Fruit fly (Drosophila melanogaster): ENCODE results near the gene Ir21a.

Gene Ir21a

dm6 chr2L:25055-25454 is at the start of gene Ir21a:
Ir21a (minus strand) TSS chr2L:25155.
- no peak for TF ChIP-seq noc (tag; optimal IDR thresholded peaks at IDR 0.05)

dm6 chr2L:73760-74388 is 48.9 kb upstream of the Ir21a start:
- no peak for TF ChIP-seq noc (tag; optimal IDR thresholded peaks at IDR 0.05)

- peak; percentile 9 for TF ChIP-seq noc (tag; optimal IDR thresholded peaks at IDR 0.05)
Observed at dm6 chr2L:72752-73435, 47.9 kb upstream of the Ir21a start.

dm6 chr2L:71869-72751 is 47.2 kb upstream of the Ir21a start:
- peak; percentile 50 for TF ChIP-seq noc (tag; optimal IDR thresholded peaks at IDR 0.05)

dm6 chr2L:71457-71856 is 46.5 kb upstream of the Ir21a start, which contains the start of gene galectin:
galectin (plus strand) TSS chr2L:71757.
- TF ChIP-seq noc (tag; optimal IDR thresholded peaks at IDR 0.05) = no peak

dm6 chr2L:69560-69959 is 44.6 kb upstream of the Ir21a start:
- no peak for TF ChIP-seq noc (tag; optimal IDR thresholded peaks at IDR 0.05)

- no peak for TF ChIP-seq noc (tag; optimal IDR thresholded peaks at IDR 0.05)
Observed at dm6 chr2L:67279-67657, 42.3 kb upstream of the Ir21a start.

DNA sequence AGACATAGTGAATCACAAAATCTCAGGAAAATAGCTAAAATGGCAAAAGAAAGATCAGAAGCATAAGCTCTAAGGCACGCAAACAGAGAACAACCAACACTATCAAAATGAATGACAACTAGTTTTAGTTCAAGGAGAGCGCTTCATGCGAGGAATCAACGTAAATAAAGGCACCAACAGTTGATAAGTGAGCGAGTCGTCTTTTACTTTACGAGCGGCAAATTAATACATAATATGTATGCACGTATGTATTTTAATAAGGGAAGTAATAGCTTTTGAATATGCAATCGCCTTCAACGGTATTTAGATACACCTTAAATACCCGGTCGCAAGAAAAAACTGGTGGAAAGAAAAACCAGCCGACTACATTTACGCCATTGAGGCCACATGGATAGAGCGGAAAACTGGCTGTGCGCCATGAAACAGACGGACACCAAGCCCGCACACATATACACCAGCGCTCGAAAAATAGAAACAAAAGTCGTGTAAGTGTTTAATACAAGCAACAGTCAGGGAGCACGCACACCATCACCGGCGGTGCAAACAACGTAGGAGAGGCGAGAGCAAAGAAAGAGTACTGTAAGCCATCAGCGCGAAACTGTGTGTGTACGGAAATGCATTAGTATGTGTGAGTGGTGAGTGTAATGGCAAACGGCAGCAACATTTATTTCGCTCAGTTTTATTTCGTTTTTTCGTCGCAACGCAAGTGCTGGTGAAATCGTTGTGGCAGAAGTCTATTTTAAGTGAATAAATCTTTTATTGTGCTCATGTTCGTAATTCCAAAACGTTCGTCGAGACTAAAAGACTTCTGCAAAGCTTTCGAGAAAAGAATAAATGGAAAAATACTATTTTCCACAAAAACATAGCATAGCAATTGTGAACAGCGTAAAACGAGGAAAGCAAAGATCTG is 41.7 kb upstream of the Ir21a start, which contains the start of gene dbr:
Gene dbr (plus strand): TSS at position 114 of the 910 bp plus-strand sequence.
- peak; percentile 4 for TF ChIP-seq noc (tag; optimal IDR thresholded peaks at IDR 0.05)

dm6 chr2L:65354-65949 is 40.5 kb upstream of the Ir21a start, which contains the start of gene Cda5:
Cda5 (minus strand) TSS chr2L:65404.
- TF ChIP-seq noc (tag; optimal IDR thresholded peaks at IDR 0.05) = no peak

- no peak for TF ChIP-seq noc (tag; optimal IDR thresholded peaks at IDR 0.05)
Observed at dm6 chr2L:59058-59603, 34.2 kb upstream of the Ir21a start.

DNA sequence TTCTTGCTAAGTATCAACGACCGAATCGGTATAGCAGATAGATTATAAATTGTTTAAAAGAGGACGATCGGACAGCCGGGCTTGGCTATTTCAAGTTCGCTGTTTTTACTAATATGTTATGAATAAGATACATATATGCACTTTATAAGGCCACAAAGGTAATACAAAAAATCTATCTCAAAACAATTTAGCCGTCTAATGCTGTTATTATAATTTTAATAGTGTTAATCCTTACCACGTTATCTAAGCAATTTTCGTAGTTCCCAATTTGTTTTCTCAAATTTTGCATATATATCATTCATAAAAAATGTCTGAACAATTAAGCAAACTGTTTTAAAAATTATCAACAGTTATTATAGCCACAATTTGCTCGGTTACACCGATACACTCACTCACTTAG is 31.9 kb upstream of the Ir21a start:
- TF ChIP-seq noc (tag; optimal IDR thresholded peaks at IDR 0.05) = no peak

DNA sequence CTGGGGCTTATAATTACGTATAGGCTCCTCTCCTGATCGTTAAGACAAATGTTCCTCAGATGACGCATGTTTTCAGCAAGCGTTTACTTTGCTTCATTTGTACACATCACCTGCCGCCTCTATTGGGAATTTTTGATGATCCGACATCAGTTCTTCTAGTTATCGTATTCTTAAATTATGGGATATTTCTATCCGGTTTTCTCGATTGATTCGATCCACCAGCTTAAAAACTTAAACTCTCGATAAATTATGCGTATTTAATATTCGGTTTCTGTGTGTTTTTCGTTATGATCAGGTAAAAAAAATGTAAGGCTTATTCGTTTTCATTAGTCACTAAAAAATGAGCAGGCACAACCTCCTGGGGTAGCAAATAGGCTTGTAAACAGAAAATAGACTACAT is 28.2 kb upstream of the Ir21a start:
- TF ChIP-seq noc (tag; optimal IDR thresholded peaks at IDR 0.05) = no peak

- no peak for TF ChIP-seq noc (tag; optimal IDR thresholded peaks at IDR 0.05)
Observed at dm6 chr2L:35452-35851, 10.5 kb upstream of the Ir21a start.

DNA sequence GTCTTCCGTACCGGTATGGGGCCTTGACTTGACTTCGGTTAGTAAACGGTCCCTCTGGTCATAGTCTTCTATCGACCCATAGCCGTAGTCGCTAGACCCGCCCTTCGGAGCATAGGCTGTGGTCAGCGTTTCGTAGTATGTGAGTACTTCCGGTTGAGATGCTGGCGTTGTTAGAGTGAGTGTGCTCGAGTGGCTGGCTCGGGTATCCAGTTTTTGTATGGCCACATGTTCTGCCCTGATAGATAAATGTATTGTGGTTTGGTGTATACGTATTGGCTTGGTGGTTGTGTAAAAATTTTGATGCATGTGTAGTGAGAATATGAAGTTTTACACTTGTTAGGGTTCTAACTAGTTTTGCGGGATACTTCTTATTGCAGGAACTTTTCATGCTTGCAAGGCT is 9.1 kb upstream of the Ir21a start:
- no peak for TF ChIP-seq noc (tag; optimal IDR thresholded peaks at IDR 0.05)

DNA sequence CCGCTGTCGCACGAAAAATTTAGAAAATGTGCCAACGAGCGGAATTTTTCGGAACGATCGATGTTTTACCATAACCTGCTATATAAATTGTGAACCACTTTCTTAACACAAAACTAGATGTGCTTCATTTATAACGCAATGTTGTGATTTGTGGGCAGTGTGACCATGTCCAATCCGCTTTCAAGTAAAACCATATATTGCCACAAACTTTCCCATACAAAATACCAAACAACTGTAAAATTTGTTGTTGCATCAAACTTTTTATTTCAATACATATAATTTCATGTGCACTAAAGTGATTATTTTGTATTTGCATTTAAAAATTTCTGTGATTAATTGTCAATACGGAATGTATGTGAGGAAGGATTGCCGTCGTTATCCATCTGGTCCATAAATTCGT is 3.4 kb downstream of the Ir21a start:
- TF ChIP-seq noc (tag; optimal IDR thresholded peaks at IDR 0.05) = no peak
